Worm (Caenorhabditis elegans): ENCODE data around the gene otub-4.

- TF ChIP-seq dmd-9 (GFP tag; IDR thresholded peaks at IDR 0.05): no peak
- TF ChIP-seq unc-62 (GFP tag; optimal IDR thresholded peaks at IDR 0.05 in 1 of 2): no peak
- TF ChIP-seq unc-62 (tag; optimal IDR thresholded peaks at IDR 0.05): no peak
- TF ChIP-seq F49E8.2 (tag; optimal IDR thresholded peaks at IDR 0.05; ENCODE audit: borderline replicate concordance): no peak
- TF ChIP-seq mxl-2 (GFP tag; conservative IDR thresholded peaks at IDR 0.05): no peak
- TF ChIP-seq lir-3 (tag; optimal IDR thresholded peaks at IDR 0.05): no peak
- TF ChIP-seq snpc-4 (tag; optimal IDR thresholded peaks at IDR 0.05): no peak
Measured at ce11 chrIV:3382338-3382907, 4.5 kb upstream of the otub-4 start, which contains the start of gene B0546.3.

All from whole organism, L4 larva.